Fruit fly (Drosophila melanogaster): Measurements from ENCODE around the gene CG15472.

Gene CG15472

dm6 chrX:4770037-4770436, at the start of gene CG15472:
Gene CG15472 (minus strand): TSS chrX:4770137.
- TF ChIP-seq CG10631 (GFP tag; optimal IDR thresholded peaks at IDR 0.05): no peak

dm6 chrX:4807826-4808225, 37.9 kb upstream of the CG15472 start:
- TF ChIP-seq CG6854 (GFP tag; optimal IDR thresholded peaks at IDR 0.05) (no peak), CG32006 (GFP tag; optimal IDR thresholded peaks at IDR 0.05) (peak; percentile 5), svp (GFP tag) (peak; percentile 4), CG16779 (tag; optimal IDR thresholded peaks at IDR 0.05) (no peak), eg (GFP tag; IDR thresholded peaks at IDR 0.05) (no peak), CG6792 (GFP tag; optimal IDR thresholded peaks at IDR 0.05) (no peak), Smox (GFP tag; optimal IDR thresholded peaks at IDR 0.05) (no peak), Eip75B (GFP tag; optimal IDR thresholded peaks at IDR 0.05) (no peak), CG31627 (GFP tag; optimal IDR thresholded peaks at IDR 0.05) (no peak), Gug (GFP tag; IDR thresholded peaks at IDR 0.05) (no peak), CG34406 (GFP tag; optimal IDR thresholded peaks at IDR 0.05) (no peak), Sox15 (GFP tag; optimal IDR thresholded peaks at IDR 0.05) (no peak), CG6163 (GFP tag; IDR thresholded peaks at IDR 0.05) (no peak), OdsH (GFP tag; optimal IDR thresholded peaks at IDR 0.05) (no peak), CG7368 (GFP tag; optimal IDR thresholded peaks at IDR 0.05) (no peak)

dm6 chrX:4804762-4805161, 34.8 kb upstream of the CG15472 start, which contains the start of gene CG2861:
Gene CG2861 (minus strand): TSS chrX:4804862.
- TF ChIP-seq lz (GFP tag; optimal IDR thresholded peaks at IDR 0.05) (no peak), ss (GFP tag; optimal IDR thresholded peaks at IDR 0.05) (no peak), achi (GFP tag; optimal IDR thresholded peaks at IDR 0.05) (no peak), CG8319 (GFP tag; optimal IDR thresholded peaks at IDR 0.05) (no peak), esn (GFP tag; optimal IDR thresholded peaks at IDR 0.05) (no peak), CG6854 (GFP tag; optimal IDR thresholded peaks at IDR 0.05) (no peak), CG32006 (GFP tag; optimal IDR thresholded peaks at IDR 0.05) (no peak), CG34406 (GFP tag; optimal IDR thresholded peaks at IDR 0.05) (no peak), eg (GFP tag; IDR thresholded peaks at IDR 0.05) (no peak), CG10631 (GFP tag; optimal IDR thresholded peaks at IDR 0.05) (no peak)

dm6 chrX:4783775-4784174, 13.8 kb upstream of the CG15472 start, which contains the start of gene CG6978:
Gene CG6978 (plus strand): TSS chrX:4784075.
- no peak for TF ChIP-seq topi (GFP tag; optimal IDR thresholded peaks at IDR 0.05)
- TF ChIP-seq pdm3 (GFP tag; optimal IDR thresholded peaks at IDR 0.05): no peak
- TF ChIP-seq dsx (GFP tag; optimal IDR thresholded peaks at IDR 0.05; ENCODE audit: poor library complexity, severe bottlenecking): no peak

dm6 chrX:4782689-4783088, 12.8 kb upstream of the CG15472 start, which contains the start of gene CG15471:
Gene CG15471 (minus strand): TSS chrX:4782789.
- TF ChIP-seq CG8119 (GFP tag; IDR thresholded peaks at IDR 0.05) (no peak), CG9139 (GFP tag; optimal IDR thresholded peaks at IDR 0.05) (no peak), spab (GFP tag; optimal IDR thresholded peaks at IDR 0.05) (no peak), Sox14 (GFP tag; optimal IDR thresholded peaks at IDR 0.05) (no peak), dac (GFP tag; optimal IDR thresholded peaks at IDR 0.05) (no peak), CG32006 (GFP tag; optimal IDR thresholded peaks at IDR 0.05) (no peak), CG6276 (GFP tag; optimal IDR thresholded peaks at IDR 0.05) (no peak), CG1621 (tag; optimal IDR thresholded peaks at IDR 0.05) (no peak), CG10669 (GFP tag; optimal IDR thresholded peaks at IDR 0.05) (no peak), CG34406 (GFP tag; optimal IDR thresholded peaks at IDR 0.05) (no peak), CG10631 (GFP tag; optimal IDR thresholded peaks at IDR 0.05) (no peak), CG8632 (GFP tag; optimal IDR thresholded peaks at IDR 0.05) (no peak), Smox (GFP tag; optimal IDR thresholded peaks at IDR 0.05) (no peak)
